Worm (Caenorhabditis elegans) whole organism, young adult: ENCODE measurements around the gene nhr-238.

ENCODE experiments used
- F10E7.11 ChIP-seq: sonication (generic microtip); optimal IDR thresholded peaks from 2 replicates; lab custom pipeline; 2017; ENCODE audit warnings: mild to moderate bottlenecking, missing genetic modification characterization, moderate library complexity, missing compliant biosample characterization
- ZK185.1 ChIP-seq: sonication (generic microtip); optimal IDR thresholded peaks from 2 replicates; lab custom pipeline; 2016; ENCODE audit warnings: mild to moderate bottlenecking, missing genetic modification characterization, missing compliant biosample characterization; ENCODE audit not compliant: poor library complexity, severe bottlenecking
- ama-1 ChIP-seq, 3 experiments: fragments of 150-350 bp in 1 of 3; sonication (generic microtip) in 2 of 3; optimal IDR thresholded peaks; 2 replicates each; lab custom pipeline; 2014 to 2018; ENCODE audit warnings: missing biosample characterization in 2 of 3, missing genetic modification characterization in 2 of 3, missing genetic modification reagents in 2 of 3
- die-1 ChIP-seq: sonication (generic microtip); optimal IDR thresholded peaks from 2 replicates; lab custom pipeline; 2016; ENCODE audit warnings: missing genotype, mild to moderate bottlenecking, missing genetic modification characterization, missing compliant biosample characterization
- gei-17 ChIP-seq: fragments of 200-800 bp; sonication (Bioruptor generic); optimal IDR thresholded peaks from 2 replicates; lab custom pipeline; 2018; ENCODE audit warnings: mild to moderate bottlenecking, missing genetic modification characterization, missing compliant biosample characterization
- him-1 ChIP-seq: sonication (generic microtip); optimal IDR thresholded peaks from 2 replicates; lab custom pipeline; 2016; ENCODE audit warnings: missing genotype, missing genetic modification reagents, missing genetic modification characterization, missing compliant biosample characterization
- let-526 ChIP-seq: fragments of 200-800 bp; sonication (Bioruptor generic); IDR thresholded peaks from 2 replicates; pipeline ENCODE4 v1.3.6; 2022; ENCODE audit warnings: missing genetic modification reagents, missing genetic modification characterization, missing compliant biosample characterization
- madf-6 ChIP-seq: fragments of 200-800 bp; sonication (Bioruptor generic); IDR thresholded peaks from 2 replicates; pipeline ENCODE4 v1.3.6; 2022; ENCODE audit warnings: missing genetic modification reagents, missing genetic modification characterization, missing compliant biosample characterization
- pha-4 ChIP-seq: fragments of 150-350 bp; sonication (generic microtip); optimal IDR thresholded peaks from 2 replicates; lab custom pipeline; 2014; ENCODE audit warnings: missing biosample characterization, missing genetic modification reagents, missing genetic modification characterization
- sdz-38 ChIP-seq: sonication (generic microtip); optimal IDR thresholded peaks from 2 replicates; lab custom pipeline; 2016; ENCODE audit warnings: missing genotype, missing genetic modification characterization, missing compliant biosample characterization
- snpc-3.4 ChIP-seq: sonication (generic microtip); optimal IDR thresholded peaks from 2 replicates; lab custom pipeline; 2017; ENCODE audit warnings: missing genetic modification characterization, mild to moderate bottlenecking, missing compliant biosample characterization, antibody characterized with exemption, moderate library complexity, missing genotype, missing genetic modification reagents
- unc-62 ChIP-seq: fragments of 150-350 bp; optimal IDR thresholded peaks from 2 replicates; lab custom pipeline; 2014; ENCODE audit warnings: missing biosample characterization, missing genetic modification reagents, missing genetic modification characterization
- ztf-28 ChIP-seq: fragments of 200-800 bp; sonication (Bioruptor generic); IDR thresholded peaks from 2 replicates; pipeline ENCODE4 v1.3.6; 2022; ENCODE audit warnings: missing genetic modification reagents, missing genetic modification characterization, missing compliant biosample characterization

- no peak for TF ChIP-seq him-1 (tag; lab: Kevin White, UChicago)
- TF ChIP-seq snpc-3.4: no peak
- TF ChIP-seq let-526: no peak
- no peak for TF ChIP-seq ama-1 (optimal IDR thresholded peaks at IDR 0.05; lab: Kevin White, UChicago)
- TF ChIP-seq ama-1 (GFP tag; optimal IDR thresholded peaks at IDR 0.05; lab: Kevin White, UChicago): no peak
- TF ChIP-seq pha-4: no peak
- no peak for TF ChIP-seq madf-6 (GFP tag; lab: Robert Waterston, UW)
- no peak for TF ChIP-seq die-1
- TF ChIP-seq gei-17 (GFP tag; lab: Kevin White, UChicago): no peak
- no peak for TF ChIP-seq ZK185.1 (tag; lab: Kevin White, UChicago)
- no peak for TF ChIP-seq F10E7.11
- TF ChIP-seq sdz-38 (tag; lab: Kevin White, UChicago): no peak
- no peak for TF ChIP-seq unc-62
- TF ChIP-seq ztf-28 (GFP tag; lab: Robert Waterston, UW): no peak
Observed at ce11 chrV:1585411-1585810, 43.8 kb downstream of the nhr-238 start, which contains the start of gene F16B4.7.
